Worm (Caenorhabditis elegans) whole organism, L4 larva: ENCODE data around the gene suex-1.
A peak's percentile ranks its signal among the peaks of the same experiment; 100 is the strongest.

Experiments used
- D1046.2 ChIP-seq: fragments of 200-800 bp; sonication (Bioruptor generic); IDR thresholded peaks from 2 replicates; pipeline ENCODE4 v1.3.6; 2022; ENCODE audit warnings: missing genetic modification characterization, missing compliant biosample characterization
- aly-2 ChIP-seq: sonication (generic microtip); optimal IDR thresholded peaks from 2 replicates; lab custom pipeline; 2018; ENCODE audit warnings: missing biosample characterization, missing genetic modification characterization
- ama-1 ChIP-seq: fragments of 150-350 bp; optimal IDR thresholded peaks from 2 replicates; lab custom pipeline; 2014; ENCODE audit warnings: inconsistent platforms, mixed read lengths
- ceh-28 ChIP-seq: fragments of 150-350 bp; optimal IDR thresholded peaks from 2 replicates; lab custom pipeline; 2014; ENCODE audit warnings: missing biosample characterization, missing genetic modification reagents, missing genetic modification characterization
- ces-1 ChIP-seq: fragments of 150-350 bp; sonication (generic microtip); optimal IDR thresholded peaks from 4 replicates; lab custom pipeline; 2014; ENCODE audit warnings: missing biosample characterization, missing genetic modification reagents, missing genetic modification characterization
- ctbp-1 ChIP-seq: fragments of 200-800 bp; sonication (Bioruptor generic); IDR thresholded peaks from 2 replicates; pipeline ENCODE4 v1.3.6; 2022; ENCODE audit warnings: missing genetic modification reagents, missing genetic modification characterization, missing compliant biosample characterization
- jun-1 ChIP-seq: fragments of 150-350 bp; optimal IDR thresholded peaks from 2 replicates; lab custom pipeline; 2014; ENCODE audit warnings: missing biosample characterization, missing genetic modification reagents, missing genetic modification characterization
- lin-15B ChIP-seq: fragments of 150-350 bp; sonication (generic microtip); optimal IDR thresholded peaks from 3 replicates; lab custom pipeline; 2014; ENCODE audit warnings: missing biosample characterization, missing genetic modification characterization
- nhr-6 ChIP-seq: fragments of 150-350 bp; optimal IDR thresholded peaks from 2 replicates; lab custom pipeline; 2014; ENCODE audit warnings: missing biosample characterization, missing genetic modification characterization
- pha-4 ChIP-seq, 2 experiments: fragments of 150-350 bp in 1 of 2; fragments of 200-800 bp in 1 of 2; sonication (Bioruptor generic) in 1 of 2; IDR thresholded peaks in 1 of 2; optimal IDR thresholded peaks in 1 of 2; 2 replicates each; pipeline versions ENCODE4 v1.3.6 to Lab custom; 2014 to 2022; ENCODE audit warnings: missing genetic modification characterization in 2 of 2, missing genetic modification reagents in 2 of 2, missing biosample characterization in 1 of 2, missing compliant biosample characterization in 1 of 2
- spr-3 ChIP-seq: fragments of 200-800 bp; sonication (Bioruptor generic); optimal IDR thresholded peaks from 2 replicates; lab custom pipeline; 2018; ENCODE audit warnings: mild to moderate bottlenecking, missing genetic modification characterization, missing compliant biosample characterization
- zag-1 ChIP-seq: fragments of 150-350 bp; optimal IDR thresholded peaks from 2 replicates; lab custom pipeline; 2014; ENCODE audit warnings: missing biosample characterization, missing genetic modification characterization
- zip-11 ChIP-seq: fragments of 200-800 bp; sonication (Bioruptor generic); IDR thresholded peaks from 2 replicates; pipeline ENCODE4 v1.3.6; 2022; ENCODE audit warnings: missing genetic modification characterization, missing compliant biosample characterization
- zip-2 ChIP-seq: fragments of 150-350 bp; optimal IDR thresholded peaks from 2 replicates; lab custom pipeline; 2014; ENCODE audit warnings: missing biosample characterization, missing genetic modification characterization

DNA sequence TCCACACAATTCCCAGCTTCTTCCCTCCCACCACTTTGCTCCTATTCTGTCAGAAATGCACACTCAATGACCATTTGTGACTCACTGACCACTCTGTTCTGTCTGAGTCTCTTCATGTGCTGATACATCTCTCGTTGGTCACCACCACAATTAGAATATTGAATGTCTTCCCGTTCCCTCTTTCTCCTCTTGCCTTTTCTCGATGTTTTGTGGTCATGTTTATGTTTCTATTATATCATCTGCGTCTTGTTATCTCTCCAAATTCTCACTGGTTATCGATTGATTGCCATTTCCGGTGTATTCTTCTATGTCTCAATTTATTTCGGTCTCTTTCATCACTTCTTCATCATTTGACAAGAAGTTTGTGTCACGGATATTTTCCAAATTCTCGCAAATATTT is 37.1 kb downstream of the suex-1 start:
- no peak for TF ChIP-seq D1046.2 (GFP tag; lab: Robert Waterston, UW)
- no peak for TF ChIP-seq jun-1
- no peak for TF ChIP-seq zag-1 (tag; lab: Kevin White, UChicago)
- no peak for TF ChIP-seq nhr-6 (tag; lab: Kevin White, UChicago)
- no peak for TF ChIP-seq ces-1 (GFP tag; lab: Kevin White, UChicago)
- no peak for TF ChIP-seq ctbp-1 (GFP tag; lab: Robert Waterston, UW)
- no peak for TF ChIP-seq lin-15B (tag; lab: Kevin White, UChicago)
- TF ChIP-seq aly-2, result no peak
- TF ChIP-seq ceh-28 (tag; lab: Kevin White, UChicago), result no peak
- TF ChIP-seq pha-4 (GFP tag; IDR thresholded peaks at IDR 0.05; lab: Robert Waterston, UW), result no peak
- TF ChIP-seq pha-4 (tag; optimal IDR thresholded peaks at IDR 0.05; lab: Kevin White, UChicago), result peak; percentile 20
- no peak for TF ChIP-seq ama-1 (lab: Kevin White, UChicago)
- no peak for TF ChIP-seq zip-11 (GFP tag; lab: Robert Waterston, UW)
- TF ChIP-seq zip-2 (tag; lab: Kevin White, UChicago), result no peak
- TF ChIP-seq spr-3 (GFP tag; lab: Kevin White, UChicago), result no peak
